Worm (Caenorhabditis elegans): ENCODE data around the gene ZC239.22.
"Not testable (repeated sequence)": the region's sequence is repeated elsewhere in the genome, so short reads cannot be mapped to it uniquely, and the experiment has no call there.

- TF ChIP-seq ceh-82 (tag; optimal IDR thresholded peaks at IDR 0.05); tbx-2 (tag; optimal IDR thresholded peaks at IDR 0.05); nfya-1 (tag; optimal IDR thresholded peaks at IDR 0.05; ENCODE audit: insufficient read depth); fos-1 (tag; optimal IDR thresholded peaks at IDR 0.05); ceh-9 (tag; optimal IDR thresholded peaks at IDR 0.05); pqm-1 (tag; optimal IDR thresholded peaks at IDR 0.05): not testable (repeated sequence)
These were observed 29.1 kb downstream of the ZC239.22 start, which contains the start of gene Y27F2A.9 for ce11 chrII:3191544-3191943.

All from whole organism, L3 larva.